Fruit fly (Drosophila melanogaster) whole organism, adult: ENCODE measurements around the gene CG3713.
A peak's percentile ranks its signal among the peaks of the same experiment; 100 is the strongest.

Experiments
- CG11617 ChIP-seq: fragments of 200-800 bp; sonication (Bioruptor generic); optimal IDR thresholded peaks from 2 replicates; lab custom pipeline; 2017; ENCODE audit warnings: mild to moderate bottlenecking, missing biosample characterization, missing genetic modification reagents, missing genetic modification characterization
- CG12768 ChIP-seq: fragments of 200-800 bp; sonication (Bioruptor generic); optimal IDR thresholded peaks from 2 replicates; lab custom pipeline; 2017; ENCODE audit warnings: missing biosample characterization, missing genetic modification characterization, mild to moderate bottlenecking, moderate library complexity, missing genetic modification reagents
- CG14711 ChIP-seq: fragments of 200-800 bp; sonication (Bioruptor generic); optimal IDR thresholded peaks from 2 replicates; lab custom pipeline; 2018; ENCODE audit warnings: missing biosample characterization, mild to moderate bottlenecking, missing genetic modification characterization, moderate library complexity
- CG1620 ChIP-seq: fragments of 200-800 bp; sonication (Bioruptor generic); optimal IDR thresholded peaks from 2 replicates; lab custom pipeline; 2016; ENCODE audit warnings: missing biosample characterization, missing genetic modification characterization
- CG33017 ChIP-seq: fragments of 200-800 bp; sonication (Bioruptor generic); optimal IDR thresholded peaks from 2 replicates; lab custom pipeline; 2018; ENCODE audit warnings: missing biosample characterization, mild to moderate bottlenecking, missing genetic modification characterization, moderate library complexity
- CG5204 ChIP-seq: fragments of 200-800 bp; sonication (Bioruptor generic); optimal IDR thresholded peaks from 2 replicates; lab custom pipeline; 2016; ENCODE audit warnings: missing biosample characterization, missing genetic modification characterization
- CG7045 ChIP-seq: fragments of 200-800 bp; sonication (Bioruptor generic); optimal IDR thresholded peaks from 2 replicates; lab custom pipeline; 2017; ENCODE audit warnings: missing biosample characterization, mild to moderate bottlenecking, missing genetic modification characterization
- CG7101 ChIP-seq: fragments of 200-800 bp; sonication (Bioruptor generic); optimal IDR thresholded peaks from 2 replicates; lab custom pipeline; 2018; ENCODE audit warnings: missing biosample characterization, mild to moderate bottlenecking, missing genetic modification characterization, moderate library complexity
- Clk ChIP-seq: fragments of 200-800 bp; sonication (Bioruptor generic); optimal IDR thresholded peaks from 2 replicates; lab custom pipeline; 2017; ENCODE audit warnings: missing biosample characterization, missing genetic modification characterization
- Crg-1 ChIP-seq: fragments of 200-800 bp; sonication (Bioruptor generic); optimal IDR thresholded peaks from 2 replicates; lab custom pipeline; 2016; ENCODE audit warnings: missing biosample characterization, missing genetic modification characterization
- Hr96 ChIP-seq: fragments of 200-800 bp; sonication (Bioruptor generic); optimal IDR thresholded peaks from 2 replicates; lab custom pipeline; 2016; ENCODE audit warnings: missing biosample characterization, missing genetic modification characterization
- Mnt ChIP-seq: fragments of 200-800 bp; sonication (Bioruptor generic); optimal IDR thresholded peaks from 2 replicates; lab custom pipeline; 2016; ENCODE audit warnings: missing biosample characterization, mild to moderate bottlenecking, missing genetic modification characterization
- bab1 ChIP-seq: fragments of 200-800 bp; sonication (Bioruptor generic); optimal IDR thresholded peaks from 3 replicates; lab custom pipeline; 2019; ENCODE audit warnings: missing biosample characterization, mild to moderate bottlenecking, missing genetic modification characterization, moderate library complexity
- cic ChIP-seq: fragments of 200-800 bp; sonication (Bioruptor generic); optimal IDR thresholded peaks from 2 replicates; lab custom pipeline; 2017; ENCODE audit warnings: missing biosample characterization, mild to moderate bottlenecking, missing genetic modification characterization, moderate library complexity
- cnc ChIP-seq, 2 experiments: fragments of >200 bp; optimal IDR thresholded peaks; 2 replicates each; lab custom pipeline; 2017
- kay ChIP-seq: fragments of 200-800 bp; sonication (Bioruptor generic); peaks from one replicate; lab custom pipeline; 2016; ENCODE audit warnings: missing biosample characterization, missing genetic modification characterization, borderline replicate concordance
- ovo ChIP-seq: fragments of 200-800 bp; sonication (Bioruptor generic); optimal IDR thresholded peaks from 2 replicates; lab custom pipeline; 2016; ENCODE audit warnings: missing biosample characterization, missing genetic modification characterization
- pad ChIP-seq: fragments of 200-800 bp; sonication (Bioruptor generic); optimal IDR thresholded peaks from 3 replicates; lab custom pipeline; 2017; ENCODE audit warnings: missing biosample characterization, missing genetic modification characterization, mild to moderate bottlenecking, moderate library complexity, missing genetic modification reagents
- tj ChIP-seq: fragments of 200-800 bp; sonication (Bioruptor generic); optimal IDR thresholded peaks from 3 replicates; lab custom pipeline; 2017; ENCODE audit warnings: missing biosample characterization, mild to moderate bottlenecking, missing genetic modification characterization, moderate library complexity
- toe ChIP-seq: fragments of 200-800 bp; sonication (Bioruptor generic); optimal IDR thresholded peaks from 2 replicates; lab custom pipeline; 2016; ENCODE audit warnings: missing biosample characterization, missing genetic modification characterization

Gene CG3713

dm6 chrX:803370-803769 lies 43.6 kb downstream of the CG3713 start, which contains the start of gene CG13359:
Gene CG13359, minus strand, starts transcription at chrX:803470.
- TF ChIP-seq cic (GFP tag; lab: Kevin White, UChicago), result no peak
- TF ChIP-seq CG11617 (GFP tag; lab: Kevin White, UChicago), result no peak
- no peak for TF ChIP-seq toe (GFP tag; lab: Kevin White, UChicago)
- no peak for TF ChIP-seq CG5204 (GFP tag; lab: Kevin White, UChicago)
- no peak for TF ChIP-seq cnc (optimal IDR thresholded peaks at IDR 0.05; lab: Kevin White, UChicago)
- no peak for TF ChIP-seq CG14711 (tag; lab: Kevin White, UChicago)
- TF ChIP-seq CG1620 (GFP tag; lab: Kevin White, UChicago), result no peak
- TF ChIP-seq kay (GFP tag; lab: Kevin White, UChicago), result no peak
- TF ChIP-seq ovo (GFP tag; lab: Kevin White, UChicago), result no peak
- TF ChIP-seq CG33017 (tag; lab: Kevin White, UChicago), result no peak
- no peak for TF ChIP-seq Clk
- TF ChIP-seq CG7045, result no peak
- no peak for TF ChIP-seq CG12768 (GFP tag; lab: Kevin White, UChicago)
- TF ChIP-seq pad, result no peak
- no peak for TF ChIP-seq Mnt
- no peak for TF ChIP-seq bab1 (GFP tag; lab: Kevin White, UChicago)
- TF ChIP-seq Crg-1 (GFP tag; lab: Kevin White, UChicago), result no peak
- TF ChIP-seq tj (GFP tag; lab: Kevin White, UChicago), result no peak
- TF ChIP-seq CG7101 (tag; lab: Kevin White, UChicago), result no peak
- TF ChIP-seq Hr96 (GFP tag; lab: Kevin White, UChicago), result no peak

- TF ChIP-seq toe (GFP tag; lab: Kevin White, UChicago) (peak; percentile 27), tj (GFP tag; lab: Kevin White, UChicago) (no peak), pad (peak; percentile 48), cnc (optimal IDR thresholded peaks at IDR 0.05; lab: Kevin White, UChicago) (no peak), bab1 (GFP tag; lab: Kevin White, UChicago) (no peak), CG1620 (GFP tag; lab: Kevin White, UChicago) (peak; percentile 63), ovo (GFP tag; lab: Kevin White, UChicago) (no peak), Clk (no peak), Crg-1 (GFP tag; lab: Kevin White, UChicago) (peak; percentile 63), Mnt (peak; percentile 51), Hr96 (GFP tag; lab: Kevin White, UChicago) (peak; percentile 41), CG7045 (no peak), CG11617 (GFP tag; lab: Kevin White, UChicago) (no peak), kay (GFP tag; lab: Kevin White, UChicago) (no peak), CG12768 (GFP tag; lab: Kevin White, UChicago) (no peak)
These were observed 45.6 kb downstream of the CG3713 start, which contains the start of gene Rbf for dm6 chrX:801157-801872. Gene Rbf, minus strand, starts transcription at chrX:801479.

dm6 chrX:796397-796989 lies 50.5 kb downstream of the CG3713 start:
- peak; percentile 51 for TF ChIP-seq tj (GFP tag; lab: Kevin White, UChicago)
- peak; percentile 48 for TF ChIP-seq Crg-1 (GFP tag; lab: Kevin White, UChicago)
- peak; percentile 92 for TF ChIP-seq pad
- peak; percentile 51 for TF ChIP-seq cic (GFP tag; lab: Kevin White, UChicago)
- no peak for TF ChIP-seq toe (GFP tag; lab: Kevin White, UChicago)
- TF ChIP-seq CG1620 (GFP tag; lab: Kevin White, UChicago), result peak; percentile 55
- no peak for TF ChIP-seq CG5204 (GFP tag; lab: Kevin White, UChicago)
- peak; percentile 34 for TF ChIP-seq CG7101 (tag; lab: Kevin White, UChicago)
- TF ChIP-seq ovo (GFP tag; lab: Kevin White, UChicago), result peak; percentile 99
- no peak for TF ChIP-seq CG7045
- no peak for TF ChIP-seq cnc (optimal IDR thresholded peaks at IDR 0.05; lab: Kevin White, UChicago)
- TF ChIP-seq CG14711 (tag; lab: Kevin White, UChicago), result peak; percentile 35
- peak; percentile 84 for TF ChIP-seq bab1 (GFP tag; lab: Kevin White, UChicago)
- peak; percentile 95 for TF ChIP-seq Mnt
